Worm (Caenorhabditis elegans) whole organism, mixed stage, embryonic: Measurements from ENCODE around the gene M163.22.

ENCODE experiments used
- elt-1 ChIP-seq: sonication (generic microtip); optimal IDR thresholded peaks from 2 replicates; lab custom pipeline; 2017; ENCODE audit warnings: missing genetic modification characterization, mild to moderate bottlenecking, missing compliant biosample characterization, antibody characterized with exemption, moderate library complexity, borderline replicate concordance; ENCODE audit not compliant: insufficient read depth
- hlh-1 ChIP-seq: fragments of 150-350 bp; optimal IDR thresholded peaks from 2 replicates; lab custom pipeline; 2014; ENCODE audit warnings: missing biosample characterization, missing genetic modification reagents, missing genetic modification characterization
- mep-1 ChIP-seq: fragments of 150-350 bp; optimal IDR thresholded peaks from 2 replicates; lab custom pipeline; 2017; ENCODE audit warnings: missing biosample characterization, missing genetic modification reagents, missing genetic modification characterization, inconsistent platforms
- nhr-237 ChIP-seq: fragments of 150-350 bp; optimal IDR thresholded peaks from 2 replicates; lab custom pipeline; 2014; ENCODE audit warnings: missing biosample characterization, missing genetic modification characterization
- sem-2 ChIP-seq: fragments of 200-800 bp; sonication (Bioruptor generic); optimal IDR thresholded peaks from 2 replicates; lab custom pipeline; 2018; ENCODE audit warnings: mild to moderate bottlenecking, missing genetic modification characterization, missing compliant biosample characterization
- snpc-4 ChIP-seq: fragments of 150-350 bp; optimal IDR thresholded peaks from 2 replicates; lab custom pipeline; 2014; ENCODE audit warnings: missing biosample characterization, missing genetic modification characterization
- unc-120 ChIP-seq: sonication (generic microtip); optimal IDR thresholded peaks from 2 replicates; lab custom pipeline; 2017; ENCODE audit warnings: missing genetic modification characterization, missing compliant biosample characterization; ENCODE audit not compliant: poor library complexity, severe bottlenecking
- ztf-11 ChIP-seq: fragments of 150-350 bp; optimal IDR thresholded peaks from 2 replicates; lab custom pipeline; 2014; ENCODE audit warnings: missing biosample characterization, missing genetic modification characterization

- TF ChIP-seq unc-120 (no peak), sem-2 (GFP tag; lab: Kevin White, UChicago) (no peak), nhr-237 (tag; lab: Kevin White, UChicago) (no peak), snpc-4 (tag; lab: Kevin White, UChicago) (no peak), ztf-11 (tag; lab: Kevin White, UChicago) (no peak), hlh-1 (tag; lab: Kevin White, UChicago) (no peak), elt-1 (tag; lab: Kevin White, UChicago) (no peak), mep-1 (tag; lab: Kevin White, UChicago) (no peak)
Measured at ce11 chrX:14481637-14482036, 15.9 kb downstream of the M163.22 start.
